Worm (Caenorhabditis elegans): ENCODE data around the gene jmjd-1.2.

The jmjd-1.2 gene

ce11 chrIV:4660151-4661041, at the start of gene jmjd-1.2, which contains the start of gene F29B9.11:
jmjd-1.2 (plus strand) TSS chrIV:4660991.
F29B9.11 (minus strand) TSS chrIV:4660201.
- peak; percentile 95 for TF ChIP-seq R02D3.7 (tag; optimal IDR thresholded peaks at IDR 0.05)
- no peak for TF ChIP-seq ztf-11 (tag; optimal IDR thresholded peaks at IDR 0.05)
- TF ChIP-seq unc-62 (GFP tag; optimal IDR thresholded peaks at IDR 0.05) = peak; percentile 13
- peak; percentile 78 for TF ChIP-seq nhr-77 (tag; optimal IDR thresholded peaks at IDR 0.05)
- TF ChIP-seq mml-1 (tag; optimal IDR thresholded peaks at IDR 0.05) = no peak
- no peak for TF ChIP-seq daf-12 (tag; optimal IDR thresholded peaks at IDR 0.05)
- peak; percentile 87 for TF ChIP-seq lsy-12 (tag; optimal IDR thresholded peaks at IDR 0.05)
- peak; percentile 61 for TF ChIP-seq nhr-11 (tag; optimal IDR thresholded peaks at IDR 0.05)
- TF ChIP-seq egl-27 (tag; optimal IDR thresholded peaks at IDR 0.05) = peak; percentile 38
- peak; percentile 83 for TF ChIP-seq jun-1 (tag; optimal IDR thresholded peaks at IDR 0.05)
- no peak for TF ChIP-seq eor-1 (tag; optimal IDR thresholded peaks at IDR 0.05)
- TF ChIP-seq nhr-25 (tag; optimal IDR thresholded peaks at IDR 0.05) = peak; percentile 86
- peak; percentile 52 for TF ChIP-seq lin-39 (tag; optimal IDR thresholded peaks at IDR 0.05)
- TF ChIP-seq fkh-10 (GFP tag; optimal IDR thresholded peaks at IDR 0.05) = no peak
- no peak for TF ChIP-seq nhr-28 (tag; optimal IDR thresholded peaks at IDR 0.05)
- peak; percentile 58 for TF ChIP-seq snpc-4 (tag; optimal IDR thresholded peaks at IDR 0.05)
- peak; percentile 92 for TF ChIP-seq nhr-23 (tag; optimal IDR thresholded peaks at IDR 0.05)
- peak; percentile 78 for TF ChIP-seq tbx-2 (tag; optimal IDR thresholded peaks at IDR 0.05)
- TF ChIP-seq elt-1 (tag; optimal IDR thresholded peaks at IDR 0.05) = peak; percentile 19
- no peak for TF ChIP-seq sea-2 (GFP tag; optimal IDR thresholded peaks at IDR 0.05)
- no peak for TF ChIP-seq ztf-4 (tag; optimal IDR thresholded peaks at IDR 0.05)
- TF ChIP-seq fos-1 (tag; optimal IDR thresholded peaks at IDR 0.05) = no peak
- peak; percentile 88 for TF ChIP-seq nfya-1 (tag; optimal IDR thresholded peaks at IDR 0.05; ENCODE audit: insufficient read depth)
- peak; percentile 94 for TF ChIP-seq lin-15B (tag; optimal IDR thresholded peaks at IDR 0.05)
- TF ChIP-seq unc-39 (tag; optimal IDR thresholded peaks at IDR 0.05) = no peak
- TF ChIP-seq fkh-2 (tag; optimal IDR thresholded peaks at IDR 0.05) = no peak
- TF ChIP-seq elt-2 (tag; optimal IDR thresholded peaks at IDR 0.05) = peak; percentile 77
- TF ChIP-seq ceh-16 (tag; optimal IDR thresholded peaks at IDR 0.05) = no peak
- TF ChIP-seq pha-4 (tag; optimal IDR thresholded peaks at IDR 0.05) = peak; percentile 72
- peak in 1 of 3 experiments; percentile 32 for TF ChIP-seq elt-3 (tag; optimal IDR thresholded peaks at IDR 0.05)
- TF ChIP-seq ceh-82 (tag; optimal IDR thresholded peaks at IDR 0.05) = peak; percentile 42
- TF ChIP-seq nhr-237 (tag; optimal IDR thresholded peaks at IDR 0.05) = no peak
- peak; percentile 30 for TF ChIP-seq ama-1 (optimal IDR thresholded peaks at IDR 0.05)
- TF ChIP-seq ceh-9 (tag; optimal IDR thresholded peaks at IDR 0.05) = no peak
- peak; percentile 43 for TF ChIP-seq pqm-1 (tag; optimal IDR thresholded peaks at IDR 0.05)
- peak; percentile 76 for TF ChIP-seq hmg-11 (tag; optimal IDR thresholded peaks at IDR 0.05)
- no peak for TF ChIP-seq aly-2 (tag; optimal IDR thresholded peaks at IDR 0.05)
- peak; percentile 52 for TF ChIP-seq ZK546.5 (tag; optimal IDR thresholded peaks at IDR 0.05)
- no peak for TF ChIP-seq nhr-67 (tag; optimal IDR thresholded peaks at IDR 0.05)
- peak; percentile 83 for TF ChIP-seq nhr-43 (tag; optimal IDR thresholded peaks at IDR 0.05; ENCODE audit: poor library complexity, severe bottlenecking)
- no peak for TF ChIP-seq zag-1 (tag; optimal IDR thresholded peaks at IDR 0.05)
- TF ChIP-seq egl-5 (tag; optimal IDR thresholded peaks at IDR 0.05) = peak; percentile 47
- no peak for TF ChIP-seq nhr-12 (tag; optimal IDR thresholded peaks at IDR 0.05)
- peak; percentile 56 for TF ChIP-seq skn-1 (tag; optimal IDR thresholded peaks at IDR 0.05)
- TF ChIP-seq ceh-28 (tag; optimal IDR thresholded peaks at IDR 0.05) = peak; percentile 84
- no peak for TF ChIP-seq nhr-76 (tag; optimal IDR thresholded peaks at IDR 0.05)
